Worm (Caenorhabditis elegans) whole organism, early embryonic: ENCODE results near the gene swan-1.

Experiments used
- B0310.2 ChIP-seq: sonication (generic microtip); optimal IDR thresholded peaks from 2 replicates; lab custom pipeline; 2016; ENCODE audit warnings: mild to moderate bottlenecking, missing genetic modification characterization, missing compliant biosample characterization
- F13C5.2 ChIP-seq: sonication (generic microtip); optimal IDR thresholded peaks from 2 replicates; lab custom pipeline; 2017; ENCODE audit warnings: mild to moderate bottlenecking, missing genetic modification characterization, inconsistent platforms, missing compliant biosample characterization
- aly-1 ChIP-seq: sonication (generic microtip); optimal IDR thresholded peaks from 2 replicates; lab custom pipeline; 2016; ENCODE audit warnings: missing genetic modification characterization, missing compliant biosample characterization
- ama-1 ChIP-seq: fragments of 150-350 bp; optimal IDR thresholded peaks from 2 replicates; lab custom pipeline; 2014
- ceh-13 ChIP-seq: fragments of 200-800 bp; sonication (Bioruptor generic); optimal IDR thresholded peaks from 2 replicates; lab custom pipeline; 2018; ENCODE audit warnings: mild to moderate bottlenecking, missing genetic modification characterization, missing compliant biosample characterization
- ceh-36 ChIP-seq: sonication (generic microtip); optimal IDR thresholded peaks from 2 replicates; lab custom pipeline; 2016; ENCODE audit warnings: missing genetic modification characterization, inconsistent platforms, missing compliant biosample characterization
- ets-7 ChIP-seq: sonication (generic microtip); optimal IDR thresholded peaks from 2 replicates; lab custom pipeline; 2016; ENCODE audit warnings: missing genotype, missing genetic modification characterization, missing compliant biosample characterization
- flt-1 ChIP-seq: fragments of 200-800 bp; sonication (Bioruptor generic); IDR thresholded peaks from 2 replicates; pipeline ENCODE4 v1.3.6; 2022; ENCODE audit warnings: missing genetic modification characterization, missing compliant biosample characterization
- hmbx-1 ChIP-seq: sonication (generic microtip); optimal IDR thresholded peaks from 2 replicates; lab custom pipeline; 2016; ENCODE audit warnings: mild to moderate bottlenecking, missing genetic modification characterization, missing compliant biosample characterization
- hmg-4 ChIP-seq: fragments of 200-800 bp; sonication (Bioruptor generic); optimal IDR thresholded peaks from 2 replicates; lab custom pipeline; 2018; ENCODE audit warnings: mild to moderate bottlenecking, missing genetic modification characterization, missing compliant biosample characterization
- hnd-1 ChIP-seq: sonication (generic microtip); optimal IDR thresholded peaks from 2 replicates; lab custom pipeline; 2016; ENCODE audit warnings: missing genetic modification characterization, missing compliant biosample characterization
- pes-1 ChIP-seq: fragments of 200-800 bp; sonication (Bioruptor generic); IDR thresholded peaks from 2 replicates; pipeline ENCODE4 v1.3.6; 2022; ENCODE audit warnings: missing genetic modification reagents, missing genetic modification characterization, missing compliant biosample characterization
- scrt-1 ChIP-seq: fragments of 200-800 bp; sonication (Bioruptor generic); IDR thresholded peaks from 2 replicates; pipeline ENCODE4 v1.3.6; 2022; ENCODE audit warnings: missing genetic modification characterization, missing compliant biosample characterization
- sea-1 ChIP-seq: fragments of 200-800 bp; sonication (Bioruptor generic); conservative IDR thresholded peaks from 2 replicates; pipeline ENCODE4 v1.3.6; 2022; ENCODE audit warnings: missing genetic modification characterization, missing compliant biosample characterization
- tbx-11 ChIP-seq: fragments of 200-800 bp; sonication (Bioruptor generic); IDR thresholded peaks from 2 replicates; pipeline ENCODE4 v1.3.6; 2022; ENCODE audit warnings: missing genetic modification characterization, missing compliant biosample characterization
- tbx-37 ChIP-seq: fragments of 200-800 bp; sonication (Bioruptor generic); conservative IDR thresholded peaks from 2 replicates; pipeline ENCODE4 v1.3.6; 2022; ENCODE audit warnings: missing genetic modification reagents, missing genetic modification characterization, missing compliant biosample characterization
- tra-4 ChIP-seq: sonication (generic microtip); optimal IDR thresholded peaks from 2 replicates; lab custom pipeline; 2017; ENCODE audit warnings: missing genetic modification characterization, missing compliant biosample characterization

The swan-1 gene

DNA sequence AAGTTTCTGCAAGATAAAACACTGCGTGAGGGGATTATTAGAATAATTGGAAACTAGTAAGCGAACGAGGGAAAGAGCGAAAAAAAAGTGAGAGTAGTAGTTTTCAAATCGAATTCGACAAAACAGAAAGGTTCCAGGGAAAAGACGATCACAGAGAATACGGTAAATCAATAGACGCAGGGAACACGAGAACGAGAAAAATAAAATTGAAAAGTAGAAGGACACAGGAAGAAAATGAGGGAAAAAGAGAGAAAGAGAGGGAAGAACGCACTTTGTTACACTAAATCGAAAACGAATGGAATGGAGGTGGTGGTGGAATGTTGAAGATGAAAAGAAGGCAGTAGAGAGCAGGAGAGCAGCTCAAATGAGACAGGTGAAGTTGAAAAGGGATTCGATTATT is at the start of gene swan-1:
Gene swan-1, minus strand, starts transcription at position 6 of the 400 bp plus-strand sequence.
- TF ChIP-seq ceh-13 (no peak), aly-1 (tag; lab: Kevin White, UChicago) (no peak), pes-1 (GFP tag; lab: Robert Waterston, UW) (no peak), tbx-37 (GFP tag; lab: Robert Waterston, UW) (no peak), ceh-36 (tag; lab: Kevin White, UChicago) (no peak), ets-7 (tag; lab: Kevin White, UChicago) (no peak), B0310.2 (tag; lab: Kevin White, UChicago) (no peak), scrt-1 (GFP tag; lab: Robert Waterston, UW) (no peak), hnd-1 (no peak), hmbx-1 (tag; lab: Kevin White, UChicago) (no peak), F13C5.2 (tag; lab: Kevin White, UChicago) (no peak), hmg-4 (GFP tag; lab: Kevin White, UChicago) (no peak)

DNA sequence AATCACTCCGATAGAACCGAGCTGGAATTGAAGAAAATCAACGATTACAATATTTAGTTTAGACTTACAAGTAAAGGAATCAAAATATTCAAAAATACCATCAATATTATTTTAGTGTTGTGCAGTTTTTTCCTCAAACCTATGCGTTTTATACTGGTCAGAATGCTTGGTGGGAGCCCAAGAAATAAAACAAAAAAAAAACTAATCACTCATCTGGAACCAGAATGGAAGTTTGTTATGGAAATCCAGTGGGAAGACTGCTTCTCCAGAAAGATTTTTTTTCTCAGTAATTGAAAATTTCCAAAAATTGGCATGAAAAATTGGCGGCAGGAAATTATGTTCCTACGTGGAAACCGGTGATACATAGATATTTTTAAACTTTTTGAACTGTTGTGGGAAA is 49.3 kb upstream of the swan-1 start, which contains the start of gene srx-134:
Gene srx-134, minus strand, starts transcription at position 101 of the 400 bp plus-strand sequence.
- no peak for TF ChIP-seq tbx-11 (GFP tag; lab: Robert Waterston, UW)
- TF ChIP-seq hmg-4 (GFP tag; lab: Kevin White, UChicago), result no peak
- TF ChIP-seq hmbx-1 (tag; lab: Kevin White, UChicago), result no peak
- TF ChIP-seq ceh-13, result no peak
- no peak for TF ChIP-seq pes-1 (GFP tag; lab: Robert Waterston, UW)
- TF ChIP-seq sea-1 (GFP tag; lab: Robert Waterston, UW), result no peak
- TF ChIP-seq F13C5.2 (tag; lab: Kevin White, UChicago), result no peak
- TF ChIP-seq scrt-1 (GFP tag; lab: Robert Waterston, UW), result no peak
- TF ChIP-seq ets-7 (tag; lab: Kevin White, UChicago), result no peak

DNA sequence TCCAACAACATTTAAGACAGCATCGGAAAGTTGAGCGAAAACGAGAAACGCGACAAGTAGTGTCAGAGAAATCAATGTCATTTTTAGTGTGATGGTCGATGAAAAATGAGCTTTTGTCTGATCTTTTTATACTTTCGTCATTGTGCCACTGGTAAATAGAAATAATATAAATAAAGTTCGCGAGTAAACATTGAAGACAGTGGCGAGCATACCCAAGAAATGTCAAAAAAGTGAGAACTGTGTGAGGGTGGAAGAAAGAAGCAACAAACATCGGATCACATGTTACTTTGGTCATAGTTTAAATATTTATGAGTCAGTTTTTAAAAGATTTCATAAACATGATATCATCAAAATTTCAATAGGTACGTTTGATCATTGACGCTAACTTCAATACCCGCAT is 47.3 kb upstream of the swan-1 start, which contains the start of gene ttr-21:
Gene ttr-21, minus strand, starts transcription at position 100 of the 400 bp plus-strand sequence.
- TF ChIP-seq hnd-1, result no peak
- TF ChIP-seq sea-1 (GFP tag; lab: Robert Waterston, UW), result no peak
- no peak for TF ChIP-seq F13C5.2 (tag; lab: Kevin White, UChicago)
- TF ChIP-seq aly-1 (tag; lab: Kevin White, UChicago), result no peak
- no peak for TF ChIP-seq hmbx-1 (tag; lab: Kevin White, UChicago)
- TF ChIP-seq ets-7 (tag; lab: Kevin White, UChicago), result no peak
- no peak for TF ChIP-seq hmg-4 (GFP tag; lab: Kevin White, UChicago)
- no peak for TF ChIP-seq ama-1
- TF ChIP-seq flt-1, result no peak
- no peak for TF ChIP-seq ceh-13
- TF ChIP-seq tra-4 (tag; lab: Kevin White, UChicago), result no peak
- no peak for TF ChIP-seq B0310.2 (tag; lab: Kevin White, UChicago)
- TF ChIP-seq scrt-1 (GFP tag; lab: Robert Waterston, UW), result no peak
- TF ChIP-seq tbx-37 (GFP tag; lab: Robert Waterston, UW), result no peak

DNA sequence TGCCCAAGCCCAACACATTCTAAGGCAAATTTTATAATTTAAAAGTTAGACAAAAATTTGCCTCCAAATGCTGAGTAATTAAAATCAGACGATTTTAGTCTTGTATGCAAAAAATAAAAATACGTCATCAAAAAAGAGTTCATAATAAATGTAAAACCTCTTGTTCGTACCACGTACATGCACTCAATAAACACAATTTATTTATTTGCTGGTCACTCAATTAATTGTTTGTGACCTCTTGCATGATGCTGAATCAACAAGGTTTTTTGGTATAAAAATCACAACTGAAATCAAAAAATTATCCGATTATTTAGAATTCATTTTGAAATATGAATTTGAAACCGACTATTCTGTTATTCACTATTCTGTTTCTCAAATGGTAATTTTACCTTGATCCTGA is 43.1 kb upstream of the swan-1 start, which contains the start of gene hpx-2:
Gene hpx-2, plus strand, starts transcription at position 301 of the 400 bp plus-strand sequence.
- TF ChIP-seq flt-1, result no peak
- TF ChIP-seq scrt-1 (GFP tag; lab: Robert Waterston, UW), result no peak
- TF ChIP-seq aly-1 (tag; lab: Kevin White, UChicago), result no peak
- TF ChIP-seq hmbx-1 (tag; lab: Kevin White, UChicago), result no peak
- TF ChIP-seq hmg-4 (GFP tag; lab: Kevin White, UChicago), result no peak
- TF ChIP-seq ama-1, result no peak
- no peak for TF ChIP-seq ceh-36 (tag; lab: Kevin White, UChicago)
- no peak for TF ChIP-seq hnd-1
- TF ChIP-seq tra-4 (tag; lab: Kevin White, UChicago), result no peak
- no peak for TF ChIP-seq B0310.2 (tag; lab: Kevin White, UChicago)
- no peak for TF ChIP-seq ceh-13
- no peak for TF ChIP-seq tbx-11 (GFP tag; lab: Robert Waterston, UW)
- TF ChIP-seq sea-1 (GFP tag; lab: Robert Waterston, UW), result no peak
- no peak for TF ChIP-seq pes-1 (GFP tag; lab: Robert Waterston, UW)
- TF ChIP-seq tbx-37 (GFP tag; lab: Robert Waterston, UW), result no peak
- TF ChIP-seq ets-7 (tag; lab: Kevin White, UChicago), result no peak
- TF ChIP-seq F13C5.2 (tag; lab: Kevin White, UChicago), result no peak

DNA sequence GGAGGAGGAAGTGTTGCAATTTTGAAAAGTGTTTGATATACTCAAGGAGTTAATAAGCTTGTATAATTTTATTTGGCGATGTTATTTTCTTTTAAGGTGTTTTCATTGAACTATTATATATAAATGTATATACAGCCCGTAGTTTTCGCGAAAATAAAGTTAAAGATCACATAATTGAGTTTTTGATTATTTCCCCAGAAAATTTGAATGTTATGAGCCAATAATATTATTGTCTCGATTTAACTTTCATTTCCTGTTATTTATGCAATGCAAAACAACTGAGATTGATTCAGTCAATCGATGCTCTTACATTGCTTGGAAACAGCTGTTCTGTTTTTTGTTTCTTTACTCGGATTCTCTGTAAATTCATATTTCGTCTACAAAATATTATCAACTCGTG is 41.3 kb upstream of the swan-1 start, which contains the start of gene srx-133:
Gene srx-133, plus strand, starts transcription at position 301 of the 400 bp plus-strand sequence.
- TF ChIP-seq ceh-13, result no peak
- TF ChIP-seq tbx-37 (GFP tag; lab: Robert Waterston, UW), result no peak
- TF ChIP-seq scrt-1 (GFP tag; lab: Robert Waterston, UW), result no peak
- no peak for TF ChIP-seq ceh-36 (tag; lab: Kevin White, UChicago)

DNA sequence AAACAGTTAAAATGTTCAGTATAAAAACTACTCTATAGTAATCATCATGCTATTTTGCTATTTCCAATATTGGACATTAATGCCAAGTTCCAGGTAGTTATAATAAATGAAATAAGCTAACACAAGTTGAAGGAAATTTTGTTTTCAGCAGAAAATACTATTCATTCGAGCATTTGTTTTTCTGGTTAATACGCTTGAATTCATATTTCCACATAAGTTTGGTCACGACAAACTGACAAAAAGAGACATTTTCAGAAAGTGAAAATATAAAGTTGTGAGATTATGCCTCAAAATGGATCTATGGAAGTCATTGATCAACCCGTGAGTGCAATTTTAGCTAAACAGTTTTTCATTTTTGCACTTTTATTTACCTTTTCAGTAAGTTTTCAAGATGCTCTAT is 38.1 kb upstream of the swan-1 start, which contains the start of gene srx-131:
Gene srx-131, plus strand, starts transcription at position 301 of the 400 bp plus-strand sequence.
- TF ChIP-seq tbx-37 (GFP tag; lab: Robert Waterston, UW) (no peak), pes-1 (GFP tag; lab: Robert Waterston, UW) (no peak)

DNA sequence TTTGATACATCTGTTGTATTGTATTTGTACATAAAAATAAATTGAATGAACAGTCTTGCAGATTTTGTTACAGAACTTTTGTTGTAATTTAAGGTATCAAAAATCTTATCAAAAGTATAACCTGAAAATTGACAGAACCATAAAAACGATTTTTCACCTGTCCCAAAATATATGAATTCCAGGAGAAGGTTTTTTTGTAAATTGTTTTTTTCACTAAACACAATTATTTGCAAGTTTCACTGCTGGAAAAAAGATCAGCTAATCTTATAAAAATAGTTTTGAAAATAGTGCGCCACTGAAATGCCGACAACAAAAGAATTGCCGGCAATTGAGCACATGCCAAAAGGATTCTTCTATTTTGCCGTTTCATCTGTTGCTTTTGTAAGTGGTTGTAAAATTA is 36.1 kb upstream of the swan-1 start, which contains the start of gene srx-130:
Gene srx-130, plus strand, starts transcription at position 301 of the 400 bp plus-strand sequence.
- no peak for TF ChIP-seq ama-1
- no peak for TF ChIP-seq ceh-13
- TF ChIP-seq flt-1, result no peak
- TF ChIP-seq ceh-36 (tag; lab: Kevin White, UChicago), result no peak
- no peak for TF ChIP-seq sea-1 (GFP tag; lab: Robert Waterston, UW)
- no peak for TF ChIP-seq pes-1 (GFP tag; lab: Robert Waterston, UW)
- TF ChIP-seq hmg-4 (GFP tag; lab: Kevin White, UChicago), result no peak
- no peak for TF ChIP-seq F13C5.2 (tag; lab: Kevin White, UChicago)
- TF ChIP-seq tbx-11 (GFP tag; lab: Robert Waterston, UW), result no peak
